Worm (Caenorhabditis elegans) whole organism, L2 larva: ENCODE data around the gene pmk-3.

Experiments
- C34F6.9 ChIP-seq: fragments of 150-350 bp; optimal IDR thresholded peaks from 2 replicates; lab custom pipeline; 2014; ENCODE audit warnings: missing biosample characterization, missing genetic modification characterization
- F13H6.1 ChIP-seq: sonication (generic microtip); optimal IDR thresholded peaks from 2 replicates; lab custom pipeline; 2016; ENCODE audit warnings: missing genetic modification characterization, missing compliant biosample characterization
- R02D3.7 ChIP-seq: fragments of 150-350 bp; optimal IDR thresholded peaks from 2 replicates; lab custom pipeline; 2014; ENCODE audit warnings: missing biosample characterization, missing genetic modification characterization
- ZK546.5 ChIP-seq: sonication (generic microtip); optimal IDR thresholded peaks from 2 replicates; lab custom pipeline; 2017; ENCODE audit warnings: missing biosample characterization, missing genetic modification characterization
- alr-1 ChIP-seq: fragments of 150-350 bp; optimal IDR thresholded peaks from 2 replicates; lab custom pipeline; 2014; ENCODE audit warnings: missing biosample characterization, missing genetic modification characterization
- aly-2 ChIP-seq: fragments of 150-350 bp; optimal IDR thresholded peaks from 2 replicates; lab custom pipeline; 2014; ENCODE audit warnings: missing biosample characterization, missing genetic modification characterization
- blmp-1 ChIP-seq: sonication (generic microtip); optimal IDR thresholded peaks from 2 replicates; lab custom pipeline; 2017; ENCODE audit warnings: missing genetic modification characterization, mild to moderate bottlenecking, missing compliant biosample characterization, antibody characterized with exemption, moderate library complexity; ENCODE audit not compliant: insufficient read depth
- ceh-16 ChIP-seq: fragments of 150-350 bp; optimal IDR thresholded peaks from 2 replicates; lab custom pipeline; 2014; ENCODE audit warnings: missing biosample characterization, missing genetic modification characterization
- crh-2 ChIP-seq: sonication (generic microtip); optimal IDR thresholded peaks from 2 replicates; lab custom pipeline; 2017; ENCODE audit warnings: missing biosample characterization, missing genetic modification characterization
- elt-3 ChIP-seq: sonication (generic microtip); optimal IDR thresholded peaks from 2 replicates; lab custom pipeline; 2017; ENCODE audit warnings: missing biosample characterization, missing genetic modification characterization
- fos-1 ChIP-seq: fragments of 150-350 bp; optimal IDR thresholded peaks from 2 replicates; lab custom pipeline; 2014; ENCODE audit warnings: missing biosample characterization, missing genetic modification characterization
- lin-11 ChIP-seq: fragments of 150-350 bp; sonication (generic microtip); optimal IDR thresholded peaks from 2 replicates; lab custom pipeline; 2014; ENCODE audit warnings: missing biosample characterization, missing genetic modification characterization, inconsistent platforms, mixed read lengths
- lin-13 ChIP-seq: fragments of 150-350 bp; optimal IDR thresholded peaks from 2 replicates; lab custom pipeline; 2014; ENCODE audit warnings: missing biosample characterization, missing genetic modification reagents, missing genetic modification characterization
- lin-39 ChIP-seq: fragments of 150-350 bp; optimal IDR thresholded peaks from 2 replicates; lab custom pipeline; 2014; ENCODE audit warnings: missing biosample characterization, missing genetic modification reagents, missing genetic modification characterization
- lsy-2 ChIP-seq, 2 experiments: fragments of 150-350 bp in 1 of 2; sonication (generic microtip) in 1 of 2; optimal IDR thresholded peaks; 2 replicates each; lab custom pipeline; 2014 to 2017; ENCODE audit warnings: missing biosample characterization in 2 of 2, missing genetic modification characterization in 2 of 2
- mab-5 ChIP-seq: fragments of 150-350 bp; optimal IDR thresholded peaks from 2 replicates; lab custom pipeline; 2014; ENCODE audit warnings: missing biosample characterization, missing genetic modification characterization
- mbf-1 ChIP-seq: sonication (generic microtip); optimal IDR thresholded peaks from 2 replicates; lab custom pipeline; 2017; ENCODE audit warnings: missing biosample characterization, missing genetic modification characterization
- mdl-1 ChIP-seq, 2 experiments: fragments of 150-350 bp in 1 of 2; sonication (generic microtip) in 1 of 2; optimal IDR thresholded peaks; 2 replicates each; lab custom pipeline; 2017; ENCODE audit warnings: missing biosample characterization in 2 of 2, missing genetic modification characterization in 2 of 2
- nhr-10 ChIP-seq: sonication (generic microtip); optimal IDR thresholded peaks from 2 replicates; lab custom pipeline; 2017; ENCODE audit warnings: missing biosample characterization, missing genetic modification characterization
- nhr-11 ChIP-seq: fragments of 150-350 bp; optimal IDR thresholded peaks from 2 replicates; lab custom pipeline; 2014; ENCODE audit warnings: missing biosample characterization, missing genetic modification characterization
- nhr-12 ChIP-seq: fragments of 150-350 bp; optimal IDR thresholded peaks from 2 replicates; lab custom pipeline; 2014; ENCODE audit warnings: missing biosample characterization, missing genetic modification characterization
- nhr-129 ChIP-seq: fragments of 150-350 bp; optimal IDR thresholded peaks from 2 replicates; lab custom pipeline; 2014; ENCODE audit warnings: missing biosample characterization, missing genetic modification characterization
- nhr-21 ChIP-seq: fragments of 150-350 bp; optimal IDR thresholded peaks from 2 replicates; lab custom pipeline; 2014; ENCODE audit warnings: missing biosample characterization, missing genetic modification characterization
- nhr-23 ChIP-seq: fragments of 150-350 bp; optimal IDR thresholded peaks from 2 replicates; lab custom pipeline; 2014; ENCODE audit warnings: missing biosample characterization, missing genetic modification reagents, missing genetic modification characterization
- nhr-237 ChIP-seq: fragments of 150-350 bp; optimal IDR thresholded peaks from 2 replicates; lab custom pipeline; 2014; ENCODE audit warnings: missing biosample characterization, missing genetic modification characterization
- nhr-6 ChIP-seq: fragments of 150-350 bp; optimal IDR thresholded peaks from 2 replicates; lab custom pipeline; 2014; ENCODE audit warnings: missing biosample characterization, missing genetic modification characterization
- nhr-77 ChIP-seq: fragments of 150-350 bp; optimal IDR thresholded peaks from 2 replicates; lab custom pipeline; 2014; ENCODE audit warnings: missing biosample characterization, missing genetic modification characterization
- sma-9 ChIP-seq, 2 experiments: fragments of 150-350 bp in 1 of 2; sonication (generic microtip) in 1 of 2; optimal IDR thresholded peaks; 2 replicates each; lab custom pipeline; 2014 to 2016; ENCODE audit warnings: missing genetic modification characterization in 2 of 2, mild to moderate bottlenecking in 1 of 2, missing biosample characterization in 1 of 2, missing compliant biosample characterization in 1 of 2, missing genetic modification reagents in 1 of 2, moderate library complexity in 1 of 2
- snpc-4 ChIP-seq: fragments of 150-350 bp; optimal IDR thresholded peaks from 2 replicates; lab custom pipeline; 2014; ENCODE audit warnings: missing biosample characterization, missing genetic modification characterization
- unc-39 ChIP-seq: fragments of 150-350 bp; optimal IDR thresholded peaks from 2 replicates; lab custom pipeline; 2014; ENCODE audit warnings: missing biosample characterization, missing genetic modification characterization
- unc-55 ChIP-seq: fragments of 150-350 bp; sonication (generic microtip); optimal IDR thresholded peaks from 3 replicates; lab custom pipeline; 2014; ENCODE audit warnings: missing biosample characterization, missing genetic modification reagents, missing genetic modification characterization
- ztf-11 ChIP-seq: sonication (generic microtip); optimal IDR thresholded peaks from 2 replicates; lab custom pipeline; 2017; ENCODE audit warnings: missing biosample characterization, missing genetic modification characterization
- ztf-4 ChIP-seq: fragments of 150-350 bp; optimal IDR thresholded peaks from 2 replicates; lab custom pipeline; 2014; ENCODE audit warnings: missing biosample characterization, missing genetic modification characterization

The pmk-3 gene

ce11 chrIV:8153163-8153562, 14.1 kb downstream of the pmk-3 start:
- TF ChIP-seq nhr-10 (tag; lab: Kevin White, UChicago): no peak
- TF ChIP-seq mab-5 (tag; lab: Kevin White, UChicago): no peak
- no peak for TF ChIP-seq ZK546.5 (tag; lab: Kevin White, UChicago)
- no peak for TF ChIP-seq F13H6.1 (tag; lab: Kevin White, UChicago)
- TF ChIP-seq nhr-129 (tag; lab: Kevin White, UChicago): no peak
- TF ChIP-seq alr-1 (tag; lab: Kevin White, UChicago): no peak
- no peak for TF ChIP-seq C34F6.9 (tag; lab: Kevin White, UChicago)
- no peak for TF ChIP-seq snpc-4
- no peak for TF ChIP-seq crh-2 (tag; lab: Kevin White, UChicago)

- TF ChIP-seq ztf-4 (tag; lab: Kevin White, UChicago) (no peak), alr-1 (tag; lab: Kevin White, UChicago) (no peak), mbf-1 (tag; lab: Kevin White, UChicago) (no peak), lsy-2 (tag; optimal IDR thresholded peaks at IDR 0.05; lab: Kevin White, UChicago) (no peak), mab-5 (tag; lab: Kevin White, UChicago) (no peak), ztf-11 (tag; lab: Kevin White, UChicago) (no peak), F13H6.1 (tag; lab: Kevin White, UChicago) (no peak), nhr-23 (tag; lab: Kevin White, UChicago) (no peak), fos-1 (tag; lab: Kevin White, UChicago) (no peak), unc-55 (no peak), ZK546.5 (tag; lab: Kevin White, UChicago) (no peak), R02D3.7 (no peak), mdl-1 (tag; optimal IDR thresholded peaks at IDR 0.05; lab: Kevin White, UChicago) (no peak), lin-11 (tag; lab: Kevin White, UChicago) (no peak), blmp-1 (tag; lab: Kevin White, UChicago) (no peak)
- TF ChIP-seq, all 48 proteins: peak for 0
Measured at ce11 chrIV:8154966-8155365, 15.9 kb downstream of the pmk-3 start.

ce11 chrIV:8157161-8157560, 18.1 kb downstream of the pmk-3 start, which contains the start of gene B0218.5:
TSS of gene B0218.5 (minus strand) at chrIV:8157261.
- no peak for TF ChIP-seq nhr-11
- TF ChIP-seq lin-11 (tag; lab: Kevin White, UChicago): no peak
- TF ChIP-seq mbf-1 (tag; lab: Kevin White, UChicago): no peak
- no peak for TF ChIP-seq mdl-1 (tag; optimal IDR thresholded peaks at IDR 0.05; lab: Kevin White, UChicago)
- no peak for TF ChIP-seq F13H6.1 (tag; lab: Kevin White, UChicago)
- TF ChIP-seq crh-2 (tag; lab: Kevin White, UChicago): no peak
- TF ChIP-seq mab-5 (tag; lab: Kevin White, UChicago): no peak
- TF ChIP-seq ztf-11 (tag; lab: Kevin White, UChicago): no peak

- TF ChIP-seq mdl-1 (tag; optimal IDR thresholded peaks at IDR 0.05; lab: Kevin White, UChicago) (no peak), lin-13 (GFP tag; lab: Kevin White, UChicago) (no peak), aly-2 (no peak), ceh-16 (tag; lab: Kevin White, UChicago) (no peak), sma-9 (GFP tag; optimal IDR thresholded peaks at IDR 0.05; lab: Kevin White, UChicago) (no peak), sma-9 (tag; optimal IDR thresholded peaks at IDR 0.05; lab: Kevin White, UChicago) (no peak), nhr-6 (tag; lab: Kevin White, UChicago) (no peak), ztf-4 (tag; lab: Kevin White, UChicago) (no peak), nhr-21 (tag; lab: Kevin White, UChicago) (no peak), elt-3 (no peak), lin-39 (no peak), lin-11 (tag; lab: Kevin White, UChicago) (no peak), mbf-1 (tag; lab: Kevin White, UChicago) (no peak)
Measured at ce11 chrIV:8159087-8159486, 20.1 kb downstream of the pmk-3 start, which contains the start of gene faah-1. TSS of gene faah-1 (plus strand) at chrIV:8159387.

DNA sequence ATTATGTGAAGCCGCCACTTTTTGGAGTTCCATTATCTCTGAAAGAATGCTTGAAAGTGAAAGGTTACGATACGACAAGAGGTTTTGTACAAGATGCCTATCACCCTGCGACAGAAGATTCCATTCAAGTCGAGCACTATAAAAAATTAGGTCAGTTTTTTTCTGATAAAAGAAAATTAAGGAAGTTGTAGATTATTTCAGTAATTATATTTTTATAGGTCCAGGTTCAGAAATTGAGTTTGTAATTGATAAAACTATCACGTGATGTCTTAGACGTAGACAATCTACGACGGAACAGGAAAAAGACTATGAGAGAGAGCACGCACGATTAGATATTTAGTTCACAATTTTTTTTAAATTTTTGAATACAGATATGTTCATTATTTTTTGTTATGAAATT, 21.0 kb downstream of the pmk-3 start:
- no peak for TF ChIP-seq unc-39 (tag; lab: Kevin White, UChicago)
- no peak for TF ChIP-seq nhr-77 (tag; lab: Kevin White, UChicago)
- no peak for TF ChIP-seq nhr-21 (tag; lab: Kevin White, UChicago)
- TF ChIP-seq fos-1 (tag; lab: Kevin White, UChicago): peak; percentile 1
- no peak for TF ChIP-seq elt-3
- TF ChIP-seq nhr-10 (tag; lab: Kevin White, UChicago): no peak
- TF ChIP-seq nhr-12 (tag; lab: Kevin White, UChicago): no peak
- TF ChIP-seq nhr-237 (tag; lab: Kevin White, UChicago): no peak
